Worm (Caenorhabditis elegans) whole organism, young adult: ENCODE measurements around the gene his-40.

Experiments used
- B0035.1 ChIP-seq: sonication (generic microtip); optimal IDR thresholded peaks from 2 replicates; lab custom pipeline; 2016; ENCODE audit warnings: missing genetic modification characterization, mild to moderate bottlenecking, missing compliant biosample characterization, missing genotype, missing genetic modification reagents
- C06A6.2 ChIP-seq: fragments of 200-800 bp; sonication (Bioruptor generic); conservative IDR thresholded peaks from 2 replicates; pipeline ENCODE4 v1.3.6; 2022; ENCODE audit warnings: missing genetic modification characterization, missing compliant biosample characterization
- F10E7.11 ChIP-seq: sonication (generic microtip); optimal IDR thresholded peaks from 2 replicates; lab custom pipeline; 2017; ENCODE audit warnings: mild to moderate bottlenecking, missing genetic modification characterization, moderate library complexity, missing compliant biosample characterization
- F22D6.2 ChIP-seq: sonication (generic microtip); optimal IDR thresholded peaks from 2 replicates; lab custom pipeline; 2016; ENCODE audit warnings: mild to moderate bottlenecking, missing genetic modification characterization, missing compliant biosample characterization
- F39B2.1 ChIP-seq: fragments of 200-800 bp; sonication (Bioruptor generic); IDR thresholded peaks from 2 replicates; pipeline ENCODE4 v1.3.6; 2022; ENCODE audit warnings: missing genetic modification reagents, missing genetic modification characterization, missing compliant biosample characterization
- F55B11.4 ChIP-seq: sonication (generic microtip); optimal IDR thresholded peaks from 2 replicates; lab custom pipeline; 2016; ENCODE audit warnings: missing compliant biosample characterization, missing genetic modification characterization, borderline replicate concordance; ENCODE audit not compliant: insufficient read depth
- F57A8.1 ChIP-seq: fragments of 200-800 bp; sonication (Bioruptor generic); optimal IDR thresholded peaks from 2 replicates; lab custom pipeline; 2018; ENCODE audit warnings: mild to moderate bottlenecking, missing genetic modification characterization, moderate library complexity, missing compliant biosample characterization
- F57C9.4 ChIP-seq: sonication (generic microtip); optimal IDR thresholded peaks from 2 replicates; lab custom pipeline; 2017; ENCODE audit warnings: mild to moderate bottlenecking, missing genetic modification characterization, missing compliant biosample characterization
- T26A5.8 ChIP-seq: sonication (generic microtip); optimal IDR thresholded peaks from 2 replicates; lab custom pipeline; 2016; ENCODE audit warnings: missing genetic modification characterization, missing compliant biosample characterization
- Y53F4B.3 ChIP-seq: fragments of 200-800 bp; sonication (Bioruptor generic); IDR thresholded peaks from 2 replicates; pipeline ENCODE4 v1.3.6; 2022; ENCODE audit warnings: missing genetic modification reagents, missing genetic modification characterization, missing compliant biosample characterization
- Y56A3A.18 ChIP-seq: fragments of 200-800 bp; sonication (Bioruptor generic); IDR thresholded peaks from 2 replicates; pipeline ENCODE4 v1.3.6; 2022; ENCODE audit warnings: missing genetic modification reagents, missing genetic modification characterization, missing compliant biosample characterization
- Y79H2A.3 ChIP-seq: fragments of 200-800 bp; sonication (Bioruptor generic); conservative IDR thresholded peaks from 2 replicates; pipeline ENCODE4 v1.3.6; 2022; ENCODE audit warnings: missing genetic modification reagents, missing genetic modification characterization, missing compliant biosample characterization
- ZK185.1 ChIP-seq: sonication (generic microtip); optimal IDR thresholded peaks from 2 replicates; lab custom pipeline; 2016; ENCODE audit warnings: mild to moderate bottlenecking, missing genetic modification characterization, missing compliant biosample characterization; ENCODE audit not compliant: poor library complexity, severe bottlenecking
- athp-1 ChIP-seq: sonication (generic microtip); optimal IDR thresholded peaks from 2 replicates; lab custom pipeline; 2017; ENCODE audit warnings: mild to moderate bottlenecking, missing genetic modification characterization, missing compliant biosample characterization
- attf-5 ChIP-seq: fragments of 200-800 bp; sonication (Bioruptor generic); optimal IDR thresholded peaks from 2 replicates; lab custom pipeline; 2018; ENCODE audit warnings: mild to moderate bottlenecking, missing genetic modification characterization, missing compliant biosample characterization
- attf-6 ChIP-seq: fragments of 200-800 bp; sonication (Bioruptor generic); IDR thresholded peaks from 2 replicates; pipeline ENCODE4 v1.3.6; 2022; ENCODE audit warnings: missing genetic modification reagents, missing genetic modification characterization, missing compliant biosample characterization
- ceh-27 ChIP-seq: fragments of 200-800 bp; sonication (Bioruptor generic); optimal IDR thresholded peaks from 2 replicates; lab custom pipeline; 2018; ENCODE audit warnings: mild to moderate bottlenecking, missing genetic modification characterization, moderate library complexity, missing compliant biosample characterization
- ceh-40 ChIP-seq: fragments of 200-800 bp; sonication (Bioruptor generic); IDR thresholded peaks from 2 replicates; pipeline ENCODE4 v1.3.6; 2022; ENCODE audit warnings: missing genetic modification characterization, missing compliant biosample characterization
- ceh-58 ChIP-seq: fragments of 200-800 bp; sonication (Bioruptor generic); IDR thresholded peaks from 2 replicates; pipeline ENCODE4 v1.3.6; 2022; ENCODE audit warnings: missing genetic modification characterization, missing compliant biosample characterization
- egl-18 ChIP-seq: fragments of 200-800 bp; sonication (Bioruptor generic); IDR thresholded peaks from 2 replicates; pipeline ENCODE4 v1.3.6; 2022; ENCODE audit warnings: missing genetic modification reagents, missing genetic modification characterization, missing compliant biosample characterization
- egrh-3 ChIP-seq: fragments of 200-800 bp; sonication (Bioruptor generic); IDR thresholded peaks from 2 replicates; pipeline ENCODE4 v1.3.6; 2022; ENCODE audit warnings: missing genetic modification reagents, missing genetic modification characterization, missing compliant biosample characterization
- fkh-3 ChIP-seq: sonication (generic microtip); optimal IDR thresholded peaks from 2 replicates; lab custom pipeline; 2016; ENCODE audit warnings: mild to moderate bottlenecking, missing genetic modification characterization, missing compliant biosample characterization
- him-1 ChIP-seq: sonication (generic microtip); optimal IDR thresholded peaks from 2 replicates; lab custom pipeline; 2016; ENCODE audit warnings: missing genotype, missing genetic modification reagents, missing genetic modification characterization, missing compliant biosample characterization
- hlh-12 ChIP-seq: sonication (generic microtip); optimal IDR thresholded peaks from 2 replicates; lab custom pipeline; 2016; ENCODE audit warnings: missing genetic modification characterization, missing compliant biosample characterization
- hlh-26 ChIP-seq: fragments of 200-800 bp; sonication (Bioruptor generic); conservative IDR thresholded peaks from 2 replicates; pipeline ENCODE4 v1.3.6; 2022; ENCODE audit warnings: missing genetic modification reagents, missing genetic modification characterization, missing compliant biosample characterization
- hmg-1.2 ChIP-seq: fragments of 200-800 bp; sonication (Bioruptor generic); IDR thresholded peaks from 2 replicates; pipeline ENCODE4 v1.3.6; 2022; ENCODE audit warnings: missing genetic modification reagents, missing genetic modification characterization, missing compliant biosample characterization
- lag-1 ChIP-seq: fragments of 200-800 bp; sonication (Bioruptor generic); IDR thresholded peaks from 2 replicates; pipeline ENCODE4 v1.3.6; 2022; ENCODE audit warnings: missing genetic modification reagents, missing genetic modification characterization, missing compliant biosample characterization
- let-607 ChIP-seq, 2 experiments: fragments of 200-800 bp in 1 of 2; sonication (Bioruptor generic) in 1 of 2; sonication (generic microtip) in 1 of 2; optimal IDR thresholded peaks; 2 replicates each; lab custom pipeline; 2016 to 2018; ENCODE audit warnings: mild to moderate bottlenecking in 2 of 2, missing compliant biosample characterization in 2 of 2, missing genetic modification characterization in 2 of 2, moderate library complexity in 2 of 2, missing genotype in 1 of 2
- lin-35 ChIP-seq, 3 experiments: fragments of 150-350 bp in 2 of 3; sonication (generic microtip) in 1 of 3; optimal IDR thresholded peaks; 2 replicates each; lab custom pipeline; 2014 to 2018; ENCODE audit warnings: missing biosample characterization in 3 of 3, missing genetic modification characterization in 3 of 3, missing genetic modification reagents in 3 of 3
- lir-1 ChIP-seq: fragments of 200-800 bp; sonication (Bioruptor generic); conservative IDR thresholded peaks from 2 replicates; pipeline ENCODE4 v1.3.6; 2022; ENCODE audit warnings: missing genetic modification reagents, missing genetic modification characterization, missing compliant biosample characterization
- lsy-27 ChIP-seq: sonication (generic microtip); optimal IDR thresholded peaks from 2 replicates; lab custom pipeline; 2017; ENCODE audit warnings: missing genetic modification characterization, mild to moderate bottlenecking, missing compliant biosample characterization, antibody characterized with exemption, missing genotype, borderline replicate concordance; ENCODE audit not compliant: insufficient read depth
- madf-10 ChIP-seq: sonication (generic microtip); optimal IDR thresholded peaks from 2 replicates; lab custom pipeline; 2016; ENCODE audit warnings: mild to moderate bottlenecking, missing genetic modification characterization, missing compliant biosample characterization
- madf-3 ChIP-seq: fragments of 200-800 bp; sonication (Bioruptor generic); IDR thresholded peaks from 2 replicates; pipeline ENCODE4 v1.3.6; 2022; ENCODE audit warnings: missing genetic modification reagents, missing genetic modification characterization, missing compliant biosample characterization
- nfya-2 ChIP-seq: fragments of 200-800 bp; sonication (Bioruptor generic); IDR thresholded peaks from 2 replicates; pipeline ENCODE4 v1.3.6; 2022; ENCODE audit warnings: missing genetic modification reagents, missing genetic modification characterization, missing compliant biosample characterization
- nhr-90 ChIP-seq: sonication (generic microtip); optimal IDR thresholded peaks from 2 replicates; lab custom pipeline; 2016; ENCODE audit warnings: missing genotype, mild to moderate bottlenecking, missing genetic modification characterization, missing compliant biosample characterization
- rec-8 ChIP-seq, 2 experiments: sonication (generic microtip); optimal IDR thresholded peaks; 2 replicates each; lab custom pipeline; 2016; ENCODE audit warnings: mild to moderate bottlenecking in 2 of 2, missing genetic modification characterization in 2 of 2, missing genetic modification reagents in 2 of 2, missing genotype in 2 of 2, missing biosample characterization in 1 of 2, missing compliant biosample characterization in 1 of 2, moderate library complexity in 1 of 2
- rpc-1 ChIP-seq, 2 experiments: fragments of 150-350 bp in 1 of 2; sonication (generic microtip) in 1 of 2; optimal IDR thresholded peaks; 2 replicates each; lab custom pipeline; 2014 to 2018; ENCODE audit warnings: missing biosample characterization in 1 of 2, missing genetic modification characterization in 1 of 2, missing genetic modification reagents in 1 of 2, missing genotype in 1 of 2
- sdz-38 ChIP-seq: sonication (generic microtip); optimal IDR thresholded peaks from 2 replicates; lab custom pipeline; 2016; ENCODE audit warnings: missing genotype, missing genetic modification characterization, missing compliant biosample characterization
- sea-2 ChIP-seq: fragments of 200-800 bp; sonication (Bioruptor generic); IDR thresholded peaks from 2 replicates; pipeline ENCODE4 v1.3.6; 2022; ENCODE audit warnings: missing genetic modification characterization, missing compliant biosample characterization
- snpc-1.1 ChIP-seq: sonication (generic microtip); optimal IDR thresholded peaks from 2 replicates; lab custom pipeline; 2017; ENCODE audit warnings: missing genetic modification characterization, mild to moderate bottlenecking, missing compliant biosample characterization, antibody characterized with exemption, moderate library complexity, missing genotype, missing genetic modification reagents; ENCODE audit not compliant: insufficient read depth
- snpc-3.4 ChIP-seq: sonication (generic microtip); optimal IDR thresholded peaks from 2 replicates; lab custom pipeline; 2017; ENCODE audit warnings: missing genetic modification characterization, mild to moderate bottlenecking, missing compliant biosample characterization, antibody characterized with exemption, moderate library complexity, missing genotype, missing genetic modification reagents
- snpc-4 ChIP-seq, 5 experiments: fragments of 150-350 bp in 1 of 5; sonication (generic microtip) in 4 of 5; optimal IDR thresholded peaks; 2 replicates each; lab custom pipeline; 2014 to 2018; ENCODE audit warnings: missing genetic modification characterization in 5 of 5, missing biosample characterization in 3 of 5, antibody characterized with exemption in 2 of 5, mild to moderate bottlenecking in 2 of 5, missing compliant biosample characterization in 2 of 5, missing genotype in 2 of 5, moderate library complexity in 2 of 5, missing genetic modification reagents in 1 of 5
- somi-1 ChIP-seq: fragments of 200-800 bp; sonication (Bioruptor generic); optimal IDR thresholded peaks from 2 replicates; lab custom pipeline; 2018; ENCODE audit warnings: mild to moderate bottlenecking, missing genetic modification characterization, missing compliant biosample characterization
- tbp1 ChIP-seq: fragments of 200-800 bp; sonication (Bioruptor generic); optimal IDR thresholded peaks from 2 replicates; lab custom pipeline; 2018; ENCODE audit warnings: mild to moderate bottlenecking, missing genetic modification characterization, missing compliant biosample characterization
- xnd-1 ChIP-seq: sonication (generic microtip); optimal IDR thresholded peaks from 2 replicates; lab custom pipeline; 2016; ENCODE audit warnings: missing genotype, missing genetic modification reagents, missing genetic modification characterization, missing compliant biosample characterization
- ztf-18 ChIP-seq: sonication (generic microtip); optimal IDR thresholded peaks from 2 replicates; lab custom pipeline; 2016; ENCODE audit warnings: missing genotype, mild to moderate bottlenecking, missing genetic modification characterization, missing compliant biosample characterization
- ztf-26 ChIP-seq: sonication (generic microtip); optimal IDR thresholded peaks from 2 replicates; lab custom pipeline; 2017; ENCODE audit warnings: missing genetic modification characterization, missing compliant biosample characterization

his-40 gene

DNA sequence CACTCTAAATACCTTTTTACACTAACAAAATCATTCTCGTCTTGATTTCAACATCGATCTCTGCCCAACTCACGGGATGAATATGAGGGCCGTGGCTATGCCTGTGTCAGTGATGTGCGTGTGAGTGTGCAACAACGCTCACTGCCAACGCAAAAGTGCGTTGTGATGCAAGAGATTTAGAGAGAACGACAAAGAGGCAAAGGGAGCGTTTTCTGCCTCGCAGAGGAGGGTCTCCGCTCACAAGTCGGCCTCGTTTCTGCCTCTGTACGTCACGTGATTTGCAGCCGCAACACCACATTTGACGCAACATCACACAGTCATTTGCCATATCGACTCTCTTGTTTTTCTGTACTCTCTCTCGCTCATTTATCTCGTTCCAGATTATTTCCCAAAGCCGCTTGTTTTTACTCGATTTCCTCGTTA lies 24.4 kb downstream of the his-40 start, which contains the start of gene epg-7 (continued):
- TF ChIP-seq hlh-12 (tag; lab: Kevin White, UChicago), result no peak
- TF ChIP-seq ceh-27, result peak; percentile 92
- no peak for TF ChIP-seq B0035.1 (tag; lab: Kevin White, UChicago)
- TF ChIP-seq him-1 (tag; lab: Kevin White, UChicago), result no peak
- peak; percentile 47; the same call in 1 of the 2 replicates for TF ChIP-seq egrh-3 (GFP tag; lab: Robert Waterston, UW)
- TF ChIP-seq nhr-90, result peak; percentile 40
- TF ChIP-seq F55B11.4, result no peak
- peak; percentile 2 for TF ChIP-seq snpc-3.4
- TF ChIP-seq lsy-27 (tag; lab: Kevin White, UChicago), result no peak
- peak; percentile 87 for TF ChIP-seq C06A6.2 (GFP tag; lab: Robert Waterston, UW)
- no peak for TF ChIP-seq F57A8.1 (GFP tag; lab: Kevin White, UChicago)
- TF ChIP-seq F22D6.2 (tag; lab: Kevin White, UChicago), result peak; percentile 60
- no peak for TF ChIP-seq xnd-1 (tag; lab: Kevin White, UChicago)
- no peak for TF ChIP-seq hlh-26 (GFP tag; lab: Robert Waterston, UW)
- peak; percentile 90 for TF ChIP-seq ztf-26 (tag; lab: Kevin White, UChicago)
- TF ChIP-seq T26A5.8, result no peak
- TF ChIP-seq tbp1 (GFP tag; lab: Kevin White, UChicago), result peak; percentile 66
- TF ChIP-seq attf-5, result peak; percentile 94
- no peak for TF ChIP-seq F39B2.1 (GFP tag; lab: Robert Waterston, UW)
- TF ChIP-seq egl-18 (GFP tag; lab: Robert Waterston, UW), result no peak
- TF ChIP-seq athp-1 (tag; lab: Kevin White, UChicago), result peak; percentile 85
- peak in 1 of 3 experiments; percentile 85 for TF ChIP-seq lin-35 (GFP tag; optimal IDR thresholded peaks at IDR 0.05; lab: Kevin White, UChicago)
- no peak for TF ChIP-seq nfya-2 (GFP tag; lab: Robert Waterston, UW)
- no peak for TF ChIP-seq fkh-3 (tag; lab: Kevin White, UChicago)
- TF ChIP-seq F57C9.4 (tag; lab: Kevin White, UChicago), result no peak
- TF ChIP-seq ceh-58 (GFP tag; lab: Robert Waterston, UW), result no peak
- TF ChIP-seq Y56A3A.18 (GFP tag; lab: Robert Waterston, UW), result 0 out of 2 replicates have a peak, but pooled peaks have one; percentile 51
- TF ChIP-seq ZK185.1 (tag; lab: Kevin White, UChicago), result peak; percentile 74
- TF ChIP-seq ztf-18 (tag; lab: Kevin White, UChicago), result peak; percentile 57
- TF ChIP-seq snpc-1.1 (tag; lab: Kevin White, UChicago), result no peak
- TF ChIP-seq madf-3 (GFP tag; lab: Robert Waterston, UW), result no peak
- TF ChIP-seq hmg-1.2 (GFP tag; lab: Robert Waterston, UW), result peak; percentile 88
- TF ChIP-seq rec-8 (tag; optimal IDR thresholded peaks at IDR 0.05; lab: Kevin White, UChicago), result no peak
- no peak for TF ChIP-seq rpc-1 (optimal IDR thresholded peaks at IDR 0.05; lab: Kevin White, UChicago)
- TF ChIP-seq rpc-1 (tag; optimal IDR thresholded peaks at IDR 0.05; lab: Kevin White, UChicago), result no peak
- no peak for TF ChIP-seq Y53F4B.3 (GFP tag; lab: Robert Waterston, UW)
- no peak for TF ChIP-seq Y79H2A.3 (GFP tag; lab: Robert Waterston, UW)
- TF ChIP-seq sea-2 (GFP tag; lab: Robert Waterston, UW), result no peak
- TF ChIP-seq lir-1, result peak; percentile 91
- TF ChIP-seq lag-1, result no peak
- peak; percentile 80 for TF ChIP-seq madf-10 (tag; lab: Kevin White, UChicago)
- TF ChIP-seq let-607 (tag; optimal IDR thresholded peaks at IDR 0.05; lab: Kevin White, UChicago), result peak; percentile 50 to 79
- no peak for TF ChIP-seq attf-6 (GFP tag; lab: Robert Waterston, UW)
- no peak for TF ChIP-seq ceh-40 (GFP tag; lab: Robert Waterston, UW)
- TF ChIP-seq F10E7.11 (tag; lab: Kevin White, UChicago), result no peak
- TF ChIP-seq somi-1 (GFP tag; lab: Kevin White, UChicago), result peak; percentile 81
- peak; percentile 33 for TF ChIP-seq snpc-4 (GFP tag; optimal IDR thresholded peaks at IDR 0.05; lab: Kevin White, UChicago)
- peak; percentile 50 to 72 (median 62) for TF ChIP-seq snpc-4 (tag; optimal IDR thresholded peaks at IDR 0.05; lab: Kevin White, UChicago)
- TF ChIP-seq sdz-38 (tag; lab: Kevin White, UChicago), result no peak
